Worm (Caenorhabditis elegans): ENCODE data around the gene pqn-68.

pqn-68 gene

ce11 chrV:12922308-12922707 is 30.1 kb upstream of the pqn-68 start, which contains the start of gene dhrs-4:
TSS of gene dhrs-4 (plus strand) at chrV:12922608.
- TF ChIP-seq zip-8 (tag; optimal IDR thresholded peaks at IDR 0.05) (no peak), mep-1 (tag; optimal IDR thresholded peaks at IDR 0.05) (no peak), ham-2 (GFP tag; optimal IDR thresholded peaks at IDR 0.05) (no peak), nhr-2 (tag; optimal IDR thresholded peaks at IDR 0.05) (no peak), unc-62 (GFP tag; optimal IDR thresholded peaks at IDR 0.05) (no peak), lin-13 (tag; optimal IDR thresholded peaks at IDR 0.05) (no peak), unc-120 (tag; optimal IDR thresholded peaks at IDR 0.05; ENCODE audit: poor library complexity, severe bottlenecking) (no peak)

DNA sequence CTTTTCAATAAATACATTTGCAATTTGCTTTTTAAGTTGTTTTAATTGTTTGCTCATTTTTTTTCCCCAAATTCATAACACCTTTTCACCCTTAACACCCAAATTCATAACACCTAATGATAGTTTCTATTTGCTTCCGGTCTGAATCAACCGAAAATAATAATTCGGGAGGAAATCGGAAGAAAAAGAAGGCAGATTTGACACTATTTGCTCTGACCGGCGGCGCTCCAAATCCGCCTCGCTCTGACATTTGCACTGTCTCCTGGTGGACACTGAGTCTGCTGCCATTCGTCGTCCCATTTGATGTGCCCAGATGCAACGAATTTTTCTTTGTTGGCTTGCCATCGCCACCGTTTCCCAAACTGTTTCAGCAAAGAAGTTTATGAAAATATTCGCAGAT is 28.3 kb upstream of the pqn-68 start, which contains the start of gene pqn-67:
Gene pqn-67 (plus strand): TSS at position 301 of the 400 bp plus-strand sequence.
- TF ChIP-seq unc-120 (tag; optimal IDR thresholded peaks at IDR 0.05; ENCODE audit: poor library complexity, severe bottlenecking) (no peak), drap-1 (GFP tag; optimal IDR thresholded peaks at IDR 0.05) (no peak), M03D4.4 (tag; optimal IDR thresholded peaks at IDR 0.05) (no peak), unc-39 (tag; optimal IDR thresholded peaks at IDR 0.05) (no peak), cnd-1 (tag; optimal IDR thresholded peaks at IDR 0.05) (no peak), nhr-28 (tag; optimal IDR thresholded peaks at IDR 0.05) (no peak), sem-2 (GFP tag; optimal IDR thresholded peaks at IDR 0.05) (no peak), elt-1 (tag; optimal IDR thresholded peaks at IDR 0.05; ENCODE audit: borderline replicate concordance, insufficient read depth) (no peak), hlh-1 (tag; optimal IDR thresholded peaks at IDR 0.05) (no peak), unc-62 (GFP tag; optimal IDR thresholded peaks at IDR 0.05) (no peak), ceh-83 (GFP tag; optimal IDR thresholded peaks at IDR 0.05) (no peak), ceh-39 (tag; optimal IDR thresholded peaks at IDR 0.05) (no peak), lin-13 (tag; optimal IDR thresholded peaks at IDR 0.05) (no peak), bed-3 (GFP tag; optimal IDR thresholded peaks at IDR 0.05) (no peak), zip-8 (tag; optimal IDR thresholded peaks at IDR 0.05) (no peak), nhr-12 (tag; optimal IDR thresholded peaks at IDR 0.05) (no peak), tbx-8 (GFP tag; optimal IDR thresholded peaks at IDR 0.05) (no peak), ztf-11 (tag; optimal IDR thresholded peaks at IDR 0.05) (no peak), lin-32 (GFP tag; optimal IDR thresholded peaks at IDR 0.05) (no peak)

- TF ChIP-seq sptf-1 (tag; optimal IDR thresholded peaks at IDR 0.05) (no peak), blmp-1 (tag; optimal IDR thresholded peaks at IDR 0.05) (peak; percentile 24)
These were observed 23.4 kb upstream of the pqn-68 start, which contains the start of gene T16G1.2 for ce11 chrV:12928929-12929532. TSS of gene T16G1.2 (plus strand) at chrV:12929482.

- TF ChIP-seq cnd-1 (tag; optimal IDR thresholded peaks at IDR 0.05) (no peak), nhr-12 (tag; optimal IDR thresholded peaks at IDR 0.05) (no peak), nhr-28 (tag; optimal IDR thresholded peaks at IDR 0.05) (no peak), ztf-11 (tag; optimal IDR thresholded peaks at IDR 0.05) (no peak), unc-39 (tag; optimal IDR thresholded peaks at IDR 0.05) (no peak), lsy-2 (tag; optimal IDR thresholded peaks at IDR 0.05) (no peak), flh-1 (GFP tag; optimal IDR thresholded peaks at IDR 0.05) (no peak), ces-1 (GFP tag; optimal IDR thresholded peaks at IDR 0.05) (no peak), lin-32 (GFP tag; optimal IDR thresholded peaks at IDR 0.05) (no peak), pha-4 (tag; optimal IDR thresholded peaks at IDR 0.05) (no peak), hlh-1 (tag; optimal IDR thresholded peaks at IDR 0.05) (no peak), ceh-83 (GFP tag; optimal IDR thresholded peaks at IDR 0.05) (no peak), bed-3 (GFP tag; optimal IDR thresholded peaks at IDR 0.05) (no peak), zip-8 (tag; optimal IDR thresholded peaks at IDR 0.05) (no peak), elt-3 (tag; optimal IDR thresholded peaks at IDR 0.05) (no peak), drap-1 (GFP tag; optimal IDR thresholded peaks at IDR 0.05) (no peak)
These were observed 18.8 kb upstream of the pqn-68 start for ce11 chrV:12933654-12934053.

DNA sequence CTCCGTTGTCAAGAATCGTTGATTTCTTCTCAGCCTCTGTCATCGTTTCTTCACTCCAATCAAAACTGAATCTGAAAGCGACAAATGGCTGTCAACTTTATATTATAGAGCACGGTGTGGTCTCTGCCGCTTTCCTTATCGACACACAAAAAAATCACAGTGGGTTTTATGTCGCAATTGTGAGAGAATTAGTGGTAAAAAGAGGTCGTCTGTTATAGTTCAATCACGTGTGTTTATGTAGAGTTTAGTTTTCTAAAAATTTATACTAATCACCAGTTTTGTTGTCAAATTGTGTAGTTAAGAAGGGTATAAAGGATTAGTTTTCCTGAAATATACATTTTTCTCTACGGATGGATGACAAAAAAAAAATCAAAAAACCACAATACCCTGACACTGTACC is 17.5 kb upstream of the pqn-68 start, which contains the start of gene T16G1.7:
Gene T16G1.7 (minus strand): TSS at position 137 of the 400 bp plus-strand sequence.
- TF ChIP-seq elt-3 (tag; optimal IDR thresholded peaks at IDR 0.05) (no peak), drap-1 (GFP tag; optimal IDR thresholded peaks at IDR 0.05) (no peak), lsy-2 (tag; optimal IDR thresholded peaks at IDR 0.05) (no peak), ceh-39 (tag; optimal IDR thresholded peaks at IDR 0.05) (no peak), ham-2 (GFP tag; optimal IDR thresholded peaks at IDR 0.05) (no peak), bed-3 (GFP tag; optimal IDR thresholded peaks at IDR 0.05) (no peak), ceh-43 (GFP tag; optimal IDR thresholded peaks at IDR 0.05) (no peak), flh-1 (GFP tag; optimal IDR thresholded peaks at IDR 0.05) (no peak), cnd-1 (tag; optimal IDR thresholded peaks at IDR 0.05) (no peak), ces-1 (GFP tag; optimal IDR thresholded peaks at IDR 0.05) (no peak), lin-13 (tag; optimal IDR thresholded peaks at IDR 0.05) (no peak), unc-120 (tag; optimal IDR thresholded peaks at IDR 0.05; ENCODE audit: poor library complexity, severe bottlenecking) (no peak), pha-4 (tag; optimal IDR thresholded peaks at IDR 0.05) (no peak), nhr-12 (tag; optimal IDR thresholded peaks at IDR 0.05) (no peak), nhr-2 (tag; optimal IDR thresholded peaks at IDR 0.05) (no peak), nhr-28 (tag; optimal IDR thresholded peaks at IDR 0.05) (no peak), ztf-11 (tag; optimal IDR thresholded peaks at IDR 0.05) (no peak), tbx-8 (GFP tag; optimal IDR thresholded peaks at IDR 0.05) (no peak), blmp-1 (tag; optimal IDR thresholded peaks at IDR 0.05) (no peak)
